Worm (Caenorhabditis elegans) whole organism, young adult: Measurements from ENCODE around the gene F16B4.2.

Experiments
- him-1 ChIP-seq: sonication (generic microtip); optimal IDR thresholded peaks from 2 replicates; lab custom pipeline; 2016; ENCODE audit warnings: missing genotype, missing genetic modification reagents, missing genetic modification characterization, missing compliant biosample characterization
- lir-1 ChIP-seq: fragments of 200-800 bp; sonication (Bioruptor generic); conservative IDR thresholded peaks from 2 replicates; pipeline ENCODE4 v1.3.6; 2022; ENCODE audit warnings: missing genetic modification reagents, missing genetic modification characterization, missing compliant biosample characterization
- madf-3 ChIP-seq: fragments of 200-800 bp; sonication (Bioruptor generic); IDR thresholded peaks from 2 replicates; pipeline ENCODE4 v1.3.6; 2022; ENCODE audit warnings: missing genetic modification reagents, missing genetic modification characterization, missing compliant biosample characterization
- nfya-1 ChIP-seq: sonication (generic microtip); optimal IDR thresholded peaks from 2 replicates; lab custom pipeline; 2017; ENCODE audit warnings: antibody characterized with exemption, missing compliant biosample characterization, missing genetic modification characterization, borderline replicate concordance; ENCODE audit not compliant: insufficient read depth
- nhr-90 ChIP-seq: sonication (generic microtip); optimal IDR thresholded peaks from 2 replicates; lab custom pipeline; 2016; ENCODE audit warnings: missing genotype, mild to moderate bottlenecking, missing genetic modification characterization, missing compliant biosample characterization
- unc-62 ChIP-seq: fragments of 150-350 bp; optimal IDR thresholded peaks from 2 replicates; lab custom pipeline; 2014; ENCODE audit warnings: missing biosample characterization, missing genetic modification reagents, missing genetic modification characterization
- ztf-28 ChIP-seq: fragments of 200-800 bp; sonication (Bioruptor generic); IDR thresholded peaks from 2 replicates; pipeline ENCODE4 v1.3.6; 2022; ENCODE audit warnings: missing genetic modification reagents, missing genetic modification characterization, missing compliant biosample characterization

DNA sequence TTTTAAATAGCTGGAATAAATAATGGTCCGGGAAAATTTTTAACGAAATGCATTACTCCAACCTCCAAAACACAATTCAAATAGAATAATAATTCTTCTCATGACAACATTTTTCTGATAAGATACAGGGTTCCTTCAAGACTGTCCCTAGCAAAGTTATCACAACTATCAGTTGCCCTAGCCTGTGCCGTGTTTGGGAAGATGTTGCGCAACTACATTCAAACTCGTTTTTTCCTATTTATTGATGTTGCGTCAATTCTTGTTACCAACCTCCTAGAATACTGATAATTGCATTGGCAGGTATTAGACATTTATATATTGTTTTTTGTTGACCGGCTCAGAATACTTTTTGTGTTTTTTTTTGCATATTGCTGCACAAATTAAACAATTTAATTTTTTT, 45.8 kb upstream of the F16B4.2 start:
- TF ChIP-seq nfya-1 (no peak), him-1 (tag; lab: Kevin White, UChicago) (no peak), lir-1 (GFP tag; lab: Robert Waterston, UW) (no peak), unc-62 (GFP tag; lab: Kevin White, UChicago) (no peak), madf-3 (GFP tag; lab: Robert Waterston, UW) (no peak), ztf-28 (GFP tag; lab: Robert Waterston, UW) (no peak), nhr-90 (tag; lab: Kevin White, UChicago) (no peak)
